Fruit fly (Drosophila melanogaster) whole organism, embryonic: ENCODE measurements around the gene Rpp14a.

ENCODE experiments used
- Bteb2 ChIP-seq: fragments of 200-800 bp; sonication (Bioruptor generic); optimal IDR thresholded peaks from 2 replicates; lab custom pipeline; 2016; ENCODE audit warnings: missing biosample characterization, missing genetic modification characterization
- CG12155 ChIP-seq: fragments of 200-800 bp; sonication (Bioruptor generic); optimal IDR thresholded peaks from 3 replicates; lab custom pipeline; 2016; ENCODE audit warnings: missing biosample characterization, missing genetic modification characterization
- CG17328 ChIP-seq: fragments of 200-800 bp; sonication (Bioruptor generic); IDR thresholded peaks from 2 replicates; pipeline ENCODE4 v1.3.6; 2022; ENCODE audit warnings: missing biosample characterization, missing genetic modification characterization
- CG2889 ChIP-seq: fragments of 200-800 bp; sonication (Bioruptor generic); IDR thresholded peaks from 3 replicates; pipeline ENCODE4 v1.3.6; 2022; ENCODE audit warnings: missing biosample characterization, missing genetic modification characterization
- CG30403 ChIP-seq: fragments of 200-800 bp; sonication (Bioruptor generic); optimal IDR thresholded peaks from 3 replicates; lab custom pipeline; 2016; ENCODE audit warnings: missing biosample characterization, missing genetic modification characterization
- CG34376 ChIP-seq: fragments of 200-800 bp; sonication (Bioruptor generic); optimal IDR thresholded peaks from 2 replicates; lab custom pipeline; 2018; ENCODE audit warnings: missing biosample characterization, mild to moderate bottlenecking, missing genetic modification characterization
- CG4404 ChIP-seq: fragments of 200-800 bp; sonication (Bioruptor generic); IDR thresholded peaks from 2 replicates; pipeline ENCODE4 v1.3.6; 2022; ENCODE audit warnings: missing biosample characterization, missing genetic modification characterization
- CG4707 ChIP-seq: fragments of 200-800 bp; sonication (Bioruptor generic); optimal IDR thresholded peaks from 2 replicates; lab custom pipeline; 2018; ENCODE audit warnings: missing biosample characterization, mild to moderate bottlenecking, missing genetic modification characterization, moderate library complexity
- CG6272 ChIP-seq: fragments of 200-800 bp; sonication (Bioruptor generic); IDR thresholded peaks from 2 replicates; pipeline ENCODE4 v1.3.6; 2022; ENCODE audit warnings: missing biosample characterization, missing genetic modification characterization
- CG8924 ChIP-seq: fragments of 200-800 bp; optimal IDR thresholded peaks from 3 replicates; lab custom pipeline; 2019; ENCODE audit warnings: missing biosample characterization, mild to moderate bottlenecking, missing genetic modification characterization, moderate library complexity
- CG9727 ChIP-seq: fragments of 200-800 bp; sonication (Bioruptor generic); optimal IDR thresholded peaks from 3 replicates; lab custom pipeline; 2017; ENCODE audit warnings: missing biosample characterization, mild to moderate bottlenecking, missing genetic modification characterization
- CTCF ChIP-seq: fragments of 200-800 bp; sonication (Bioruptor generic); optimal IDR thresholded peaks from 2 replicates; lab custom pipeline; 2017; ENCODE audit warnings: missing biosample characterization, mild to moderate bottlenecking, missing genetic modification characterization, moderate library complexity
- CkIIα-i1 ChIP-seq: fragments of 200-800 bp; sonication (Bioruptor generic); IDR thresholded peaks from 2 replicates; pipeline ENCODE4 v1.3.6; 2022; ENCODE audit warnings: missing biosample characterization, missing genetic modification characterization
- CoRest ChIP-seq: fragments of 200-800 bp; sonication (Bioruptor generic); optimal IDR thresholded peaks from 3 replicates; lab custom pipeline; 2018; ENCODE audit warnings: missing biosample characterization, mild to moderate bottlenecking, missing genetic modification characterization, moderate library complexity
- CrebB ChIP-seq: fragments of 200-800 bp; sonication (Bioruptor generic); optimal IDR thresholded peaks from 3 replicates; lab custom pipeline; 2018; ENCODE audit warnings: missing biosample characterization, mild to moderate bottlenecking, missing genetic modification characterization
- D19A ChIP-seq: fragments of 200-800 bp; optimal IDR thresholded peaks from 3 replicates; lab custom pipeline; 2019; ENCODE audit warnings: missing biosample characterization, mild to moderate bottlenecking, missing genetic modification characterization, moderate library complexity
- Drgx ChIP-seq: fragments of 200-800 bp; sonication (Bioruptor generic); IDR thresholded peaks from 2 replicates; pipeline ENCODE4 v1.3.6; 2022; ENCODE audit warnings: missing biosample characterization, missing genetic modification characterization
- Jarid2 ChIP-seq: fragments of 200-800 bp; sonication (Bioruptor generic); optimal IDR thresholded peaks from 3 replicates; lab custom pipeline; 2017; ENCODE audit warnings: mild to moderate bottlenecking, missing biosample characterization, missing genetic modification reagents, missing genetic modification characterization
- Lhr ChIP-seq: fragments of 200-800 bp; sonication (Bioruptor generic); optimal IDR thresholded peaks from 3 replicates; lab custom pipeline; 2017; ENCODE audit warnings: mild to moderate bottlenecking, missing biosample characterization, missing genetic modification reagents, missing genetic modification characterization
- MTF-1 ChIP-seq: fragments of 200-800 bp; sonication (Bioruptor generic); optimal IDR thresholded peaks from 2 replicates; lab custom pipeline; 2018; ENCODE audit warnings: missing biosample characterization, mild to moderate bottlenecking, missing genetic modification characterization, borderline replicate concordance
- Oli ChIP-seq: fragments of 200-800 bp; sonication (Bioruptor generic); optimal IDR thresholded peaks from 2 replicates; lab custom pipeline; 2018; ENCODE audit warnings: missing biosample characterization, mild to moderate bottlenecking, missing genetic modification characterization, moderate library complexity
- Sox102F ChIP-seq: fragments of 200-800 bp; sonication (Bioruptor generic); optimal IDR thresholded peaks from 2 replicates; lab custom pipeline; 2018; ENCODE audit warnings: missing biosample characterization, mild to moderate bottlenecking, missing genetic modification characterization, moderate library complexity
- Sry-δ ChIP-seq: fragments of 200-800 bp; sonication (Bioruptor generic); optimal IDR thresholded peaks from 2 replicates; lab custom pipeline; 2016; ENCODE audit warnings: missing biosample characterization, missing genetic modification characterization
- Ssrp ChIP-seq: fragments of 200-800 bp; sonication (Bioruptor generic); optimal IDR thresholded peaks from 2 replicates; lab custom pipeline; 2018; ENCODE audit warnings: missing biosample characterization, mild to moderate bottlenecking, missing genetic modification characterization, moderate library complexity
- Tbp ChIP-seq: fragments of >200 bp; optimal IDR thresholded peaks from 2 replicates; lab custom pipeline; 2018; ENCODE audit warnings: missing biosample characterization, missing genetic modification characterization
- Xbp1 ChIP-seq: fragments of 200-800 bp; sonication (Bioruptor generic); optimal IDR thresholded peaks from 3 replicates; lab custom pipeline; 2016; ENCODE audit warnings: missing biosample characterization, mild to moderate bottlenecking, missing genetic modification characterization
- bigmax ChIP-seq: fragments of 200-800 bp; sonication (Bioruptor generic); optimal IDR thresholded peaks from 2 replicates; lab custom pipeline; 2018; ENCODE audit warnings: missing biosample characterization, mild to moderate bottlenecking, missing genetic modification characterization
- chif ChIP-seq, 2 experiments: fragments of 200-800 bp; sonication (Bioruptor generic); optimal IDR thresholded peaks; 3 replicates each; lab custom pipeline; 2016; ENCODE audit warnings: missing biosample characterization in 2 of 2, missing genetic modification characterization in 2 of 2
- chinmo ChIP-seq: fragments of 200-800 bp; sonication (Bioruptor generic); IDR thresholded peaks from 4 replicates; pipeline ENCODE4 v1.3.6; 2022; ENCODE audit warnings: missing biosample characterization, missing genetic modification characterization; ENCODE audit not compliant: partially characterized antibody
- dmrt11E ChIP-seq: fragments of 200-800 bp; sonication (Bioruptor generic); optimal IDR thresholded peaks from 3 replicates; lab custom pipeline; 2018; ENCODE audit warnings: missing biosample characterization, mild to moderate bottlenecking, missing genetic modification characterization, moderate library complexity
- dmrt99B ChIP-seq: fragments of 200-800 bp; sonication (Bioruptor generic); optimal IDR thresholded peaks from 2 replicates; lab custom pipeline; 2018; ENCODE audit warnings: missing biosample characterization, mild to moderate bottlenecking, missing genetic modification characterization, moderate library complexity
- dpn ChIP-seq, 2 experiments: fragments of 200-800 bp; sonication (Bioruptor generic); optimal IDR thresholded peaks; 3 replicates each; lab custom pipeline; 2016; ENCODE audit warnings: missing biosample characterization in 2 of 2, missing genetic modification characterization in 2 of 2
- ems ChIP-seq: fragments of 200-800 bp; sonication (Bioruptor generic); optimal IDR thresholded peaks from 3 replicates; lab custom pipeline; 2016; ENCODE audit warnings: missing biosample characterization, missing genetic modification characterization
- eve ChIP-seq, 2 experiments: fragments of >200 bp; optimal IDR thresholded peaks; 2 replicates each; lab custom pipeline; 2017; ENCODE audit warnings: missing biosample characterization in 2 of 2, missing genetic modification characterization in 2 of 2
- fd102C ChIP-seq: fragments of 200-800 bp; sonication (Bioruptor generic); optimal IDR thresholded peaks from 2 replicates; lab custom pipeline; 2018; ENCODE audit warnings: missing biosample characterization, mild to moderate bottlenecking, missing genetic modification characterization, moderate library complexity
- hth ChIP-seq: fragments of >200 bp; optimal IDR thresholded peaks from 2 replicates; lab custom pipeline; 2017; ENCODE audit warnings: inconsistent platforms
- insv ChIP-seq, 2 experiments: fragments of 200-800 bp; sonication (Bioruptor generic); optimal IDR thresholded peaks; 3 replicates each; lab custom pipeline; 2016 to 2018; ENCODE audit warnings: missing biosample characterization in 2 of 2, missing genetic modification characterization in 2 of 2
- jumu ChIP-seq: fragments of 200-800 bp; sonication (Bioruptor generic); optimal IDR thresholded peaks from 3 replicates; lab custom pipeline; 2016; ENCODE audit warnings: missing biosample characterization, missing genetic modification characterization
- kah ChIP-seq: fragments of 200-800 bp; sonication (Bioruptor generic); optimal IDR thresholded peaks from 2 replicates; lab custom pipeline; 2018; ENCODE audit warnings: missing biosample characterization, mild to moderate bottlenecking, missing genetic modification characterization
- kay ChIP-seq: fragments of 200-800 bp; sonication (Bioruptor generic); optimal IDR thresholded peaks from 2 replicates; lab custom pipeline; 2016; ENCODE audit warnings: missing biosample characterization, missing genetic modification characterization
- lab ChIP-seq: fragments of 200-800 bp; sonication (Bioruptor generic); optimal IDR thresholded peaks from 3 replicates; lab custom pipeline; 2017; ENCODE audit warnings: missing biosample characterization, missing genetic modification characterization, mild to moderate bottlenecking, moderate library complexity, missing genetic modification reagents
- p53 ChIP-seq: fragments of 200-800 bp; sonication (Bioruptor generic); optimal IDR thresholded peaks from 2 replicates; lab custom pipeline; 2016; ENCODE audit warnings: missing biosample characterization, missing genetic modification characterization
- pho ChIP-seq: fragments of 200-800 bp; sonication (Bioruptor generic); optimal IDR thresholded peaks from 2 replicates; lab custom pipeline; 2016; ENCODE audit warnings: missing biosample characterization, missing genetic modification characterization
- pnt ChIP-seq: fragments of 200-800 bp; sonication (Bioruptor generic); optimal IDR thresholded peaks from 3 replicates; lab custom pipeline; 2016; ENCODE audit warnings: missing biosample characterization, missing genetic modification characterization
- sc ChIP-seq, 3 experiments: fragments of >200 bp in 2 of 3; fragments of 200-800 bp in 1 of 3; sonication (Bioruptor generic) in 1 of 3; optimal IDR thresholded peaks; 2 replicates in 2 of 3; 3 replicates in 1 of 3; lab custom pipeline; 2017; ENCODE audit warnings: mild to moderate bottlenecking in 1 of 3, missing biosample characterization in 1 of 3, missing genetic modification characterization in 1 of 3, missing genetic modification reagents in 1 of 3
- scrt ChIP-seq: fragments of 200-800 bp; sonication (Bioruptor generic); optimal IDR thresholded peaks from 2 replicates; lab custom pipeline; 2018; ENCODE audit warnings: missing biosample characterization, mild to moderate bottlenecking, missing genetic modification characterization, moderate library complexity
- tna ChIP-seq: fragments of 200-800 bp; sonication (Bioruptor generic); IDR thresholded peaks from 2 replicates; pipeline ENCODE4 v1.3.6; 2022; ENCODE audit warnings: missing biosample characterization, missing genetic modification characterization; ENCODE audit not compliant: partially characterized antibody
- twi ChIP-seq: fragments of 200-800 bp; optimal IDR thresholded peaks from 2 replicates; lab custom pipeline; 2019; ENCODE audit warnings: missing biosample characterization, mild to moderate bottlenecking, missing genetic modification characterization, moderate library complexity
- wdn ChIP-seq: fragments of 200-800 bp; sonication (Bioruptor generic); IDR thresholded peaks from 2 replicates; pipeline ENCODE4 v1.3.6; 2022; ENCODE audit warnings: missing biosample characterization, missing genetic modification characterization
- zfh2 ChIP-seq: fragments of 200-800 bp; sonication (Bioruptor generic); optimal IDR thresholded peaks from 2 replicates; lab custom pipeline; 2016; ENCODE audit warnings: missing biosample characterization, missing genetic modification characterization

Rpp14a gene

dm6 chr3R:30014977-30015514 lies 41.6 kb upstream of the Rpp14a start, which contains the start of gene CG7920 (continued):
- TF ChIP-seq Tbp (GFP tag; lab: Kevin White, UChicago), result no peak
- TF ChIP-seq Sry-δ (GFP tag; lab: Kevin White, UChicago), result peak; percentile 74
- no peak for TF ChIP-seq eve (GFP tag; optimal IDR thresholded peaks at IDR 0.05; lab: Kevin White, UChicago)
- TF ChIP-seq CG12155 (GFP tag; lab: Kevin White, UChicago), result no peak
- TF ChIP-seq fd102C (GFP tag; lab: Kevin White, UChicago), result no peak
- TF ChIP-seq Bteb2, result peak; percentile 29
- TF ChIP-seq MTF-1, result no peak
- TF ChIP-seq D19A (tag; lab: Kevin White, UChicago), result no peak
- TF ChIP-seq CG9727, result no peak
- no peak for TF ChIP-seq chif (GFP tag; optimal IDR thresholded peaks at IDR 0.05; lab: Kevin White, UChicago)
- TF ChIP-seq chinmo, result peak; percentile 76; the same call in 2 of the 4 replicates
- TF ChIP-seq p53 (GFP tag; lab: Kevin White, UChicago), result no peak
- TF ChIP-seq CG8924, result peak; percentile 8
- TF ChIP-seq twi (tag; lab: Kevin White, UChicago), result no peak
- TF ChIP-seq Drgx (GFP tag; lab: Robert Waterston, UW), result peak; percentile 50; the same call in 1 of the 2 replicates
- peak; percentile 34 for TF ChIP-seq CoRest (tag; lab: Kevin White, UChicago)
- peak; percentile 51 for TF ChIP-seq zfh2
- TF ChIP-seq CG4707, result no peak
- peak; percentile 49 for TF ChIP-seq lab (GFP tag; lab: Kevin White, UChicago)
- TF ChIP-seq dmrt99B (tag; lab: Kevin White, UChicago), result no peak
- TF ChIP-seq dmrt11E (tag; lab: Kevin White, UChicago), result no peak
- no peak for TF ChIP-seq wdn (GFP tag; lab: Robert Waterston, UW)
- TF ChIP-seq Lhr, result peak; percentile 30
- TF ChIP-seq CkIIα-i1 (GFP tag; lab: Robert Waterston, UW), result no peak
- no peak for TF ChIP-seq sc (optimal IDR thresholded peaks at IDR 0.05; lab: Kevin White, UChicago)
- TF ChIP-seq sc (GFP tag; optimal IDR thresholded peaks at IDR 0.05; lab: Kevin White, UChicago), result no peak
- TF ChIP-seq CG6272 (GFP tag; lab: Robert Waterston, UW), result no peak
- no peak for TF ChIP-seq jumu (GFP tag; lab: Kevin White, UChicago)
- peak; percentile 75 for TF ChIP-seq CTCF (GFP tag; lab: Kevin White, UChicago)
- TF ChIP-seq tna, result no peak; the same call in 1 of the 2 replicates
- no peak for TF ChIP-seq kah
- peak; percentile 77 for TF ChIP-seq CG34376 (GFP tag; lab: Kevin White, UChicago)
- no peak for TF ChIP-seq pnt (GFP tag; lab: Kevin White, UChicago)
- TF ChIP-seq pho (GFP tag; lab: Kevin White, UChicago), result peak; percentile 46
- TF ChIP-seq CG2889 (GFP tag; lab: Robert Waterston, UW), result 0 out of 3 replicates have a peak, but pooled peaks have one; percentile 16
- TF ChIP-seq Sox102F (GFP tag; lab: Kevin White, UChicago), result no peak
- no peak for TF ChIP-seq bigmax
- TF ChIP-seq CrebB (tag; lab: Kevin White, UChicago), result peak; percentile 41
- peak; percentile 22 for TF ChIP-seq CG30403 (GFP tag; lab: Kevin White, UChicago)
- peak; percentile 83 for TF ChIP-seq Jarid2 (GFP tag; lab: Kevin White, UChicago)
- TF ChIP-seq dpn (GFP tag; optimal IDR thresholded peaks at IDR 0.05; lab: Kevin White, UChicago), result peak; percentile 3 to 29
- TF ChIP-seq Ssrp, result no peak
- TF ChIP-seq CG4404 (GFP tag; lab: Robert Waterston, UW), result no peak
- peak; percentile 47 for TF ChIP-seq scrt (GFP tag; lab: Kevin White, UChicago)
- TF ChIP-seq ems, result peak; percentile 48
- TF ChIP-seq CG17328 (GFP tag; lab: Robert Waterston, UW), result no peak
- no peak for TF ChIP-seq kay (GFP tag; lab: Kevin White, UChicago)
- TF ChIP-seq Oli (tag; lab: Kevin White, UChicago), result no peak
- peak; percentile 19 for TF ChIP-seq Xbp1 (GFP tag; lab: Kevin White, UChicago)
- no peak for TF ChIP-seq hth
- no peak for TF ChIP-seq insv (GFP tag; optimal IDR thresholded peaks at IDR 0.05; lab: Kevin White, UChicago)
